Fruit fly (Drosophila melanogaster) ovary, adult (tissue): ENCODE data around the gene P5CDh2.

Experiments
- CG17801 ChIP-seq: fragments of 200-800 bp; optimal IDR thresholded peaks from 2 replicates; lab custom pipeline; 2019; ENCODE audit warnings: missing biosample characterization, mild to moderate bottlenecking, missing genetic modification characterization, moderate library complexity; ENCODE audit not compliant: partially characterized antibody

Gene P5CDh2

DNA sequence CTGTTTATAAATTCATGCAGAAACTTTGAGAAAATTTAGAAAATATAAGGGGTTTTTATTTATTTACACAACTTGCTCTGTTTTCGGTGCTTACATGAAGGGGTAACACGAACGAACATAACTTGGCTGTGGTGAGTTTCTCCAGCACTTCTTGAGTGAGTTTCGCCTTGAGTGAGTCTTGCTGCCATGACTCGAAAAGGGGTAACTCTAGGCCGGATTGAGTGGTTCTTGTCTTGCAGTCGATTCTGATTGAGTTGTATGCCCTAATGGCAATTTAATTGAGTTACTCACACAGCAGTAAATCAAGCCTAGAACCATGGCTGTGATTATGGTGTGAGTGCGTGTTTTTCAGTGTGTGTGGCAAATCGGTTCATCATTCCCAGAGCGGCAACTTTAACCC is 50.5 kb downstream of the P5CDh2 start:
- no peak for TF ChIP-seq CG17801
